Worm (Caenorhabditis elegans) whole organism, midembryonic: Measurements from ENCODE around the gene fbxa-104.

ENCODE experiments used
- T22C8.4 ChIP-seq: fragments of 200-800 bp; sonication (Bioruptor generic); IDR thresholded peaks from 2 replicates; pipeline ENCODE4 v1.3.6; 2022; ENCODE audit warnings: missing genetic modification characterization, missing compliant biosample characterization
- cog-1 ChIP-seq: sonication (generic microtip); optimal IDR thresholded peaks from 2 replicates; lab custom pipeline; 2016; ENCODE audit warnings: missing genetic modification characterization, missing compliant biosample characterization
- flt-1 ChIP-seq: fragments of 200-800 bp; sonication (Bioruptor generic); IDR thresholded peaks from 2 replicates; pipeline ENCODE4 v1.3.6; 2022; ENCODE audit warnings: missing genetic modification characterization, missing compliant biosample characterization
- klf-2 ChIP-seq: fragments of 200-800 bp; sonication (Bioruptor generic); conservative IDR thresholded peaks from 2 replicates; pipeline ENCODE4 v1.3.6; 2022; ENCODE audit warnings: missing genetic modification reagents, missing genetic modification characterization, missing compliant biosample characterization
- med-1 ChIP-seq: sonication (generic microtip); optimal IDR thresholded peaks from 2 replicates; lab custom pipeline; 2017; ENCODE audit warnings: missing genetic modification characterization, mild to moderate bottlenecking, missing compliant biosample characterization, antibody characterized with exemption, missing genetic modification reagents; ENCODE audit not compliant: insufficient read depth
- ref-1 ChIP-seq: fragments of 200-800 bp; sonication (Bioruptor generic); conservative IDR thresholded peaks from 2 replicates; pipeline ENCODE4 v1.3.6; 2022; ENCODE audit warnings: missing genetic modification reagents, missing genetic modification characterization, missing compliant biosample characterization
- ztf-23 ChIP-seq: fragments of 200-800 bp; sonication (Bioruptor generic); IDR thresholded peaks from 2 replicates; pipeline ENCODE4 v1.3.6; 2022; ENCODE audit warnings: missing genetic modification reagents, missing genetic modification characterization, missing compliant biosample characterization
- ztf-29 ChIP-seq: fragments of 200-800 bp; sonication (Bioruptor generic); IDR thresholded peaks from 2 replicates; pipeline ENCODE4 v1.3.6; 2022; ENCODE audit warnings: missing genetic modification reagents, missing genetic modification characterization, missing compliant biosample characterization

DNA sequence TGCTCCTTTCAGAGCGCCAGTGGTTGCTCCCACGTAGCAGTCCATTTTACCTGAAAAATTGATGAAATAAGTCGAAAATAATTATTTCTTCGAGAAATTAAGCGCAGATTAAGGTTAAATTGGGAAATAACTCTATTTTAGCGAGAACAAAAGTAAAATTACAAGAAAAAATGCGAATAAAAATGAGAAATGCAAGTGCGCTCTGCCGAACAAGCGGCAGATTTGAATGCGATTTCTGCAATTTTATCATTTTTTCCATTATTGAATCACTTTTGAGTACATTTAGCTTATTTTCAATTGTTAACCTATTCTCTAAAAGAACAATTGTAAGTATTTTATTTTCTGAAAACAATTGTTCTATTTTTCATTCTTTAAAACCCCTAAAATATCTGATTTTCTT, 28.6 kb downstream of the fbxa-104 start, which contains the start of gene T06E6.1:
- no peak for TF ChIP-seq ztf-23 (GFP tag; lab: Robert Waterston, UW)
- TF ChIP-seq T22C8.4 (GFP tag; lab: Robert Waterston, UW): no peak
- TF ChIP-seq klf-2 (GFP tag; lab: Robert Waterston, UW): no peak
- no peak for TF ChIP-seq ref-1 (GFP tag; lab: Robert Waterston, UW)
- TF ChIP-seq ztf-29 (GFP tag; lab: Robert Waterston, UW): no peak
- no peak for TF ChIP-seq cog-1 (tag; lab: Kevin White, UChicago)
- TF ChIP-seq med-1 (GFP tag; lab: Kevin White, UChicago): no peak
- TF ChIP-seq flt-1 (GFP tag; lab: Robert Waterston, UW): no peak
